Fruit fly (Drosophila melanogaster): Measurements from ENCODE around the gene opa.

- no peak for TF ChIP-seq CTCF (optimal IDR thresholded peaks at IDR 0.05)
- TF ChIP-seq CG8478 (optimal IDR thresholded peaks at IDR 0.05): no peak
Observed at dm6 chr3R:4858018-4858417, 5.4 kb downstream of the opa start.

Data from S2 (cell line).